Worm (Caenorhabditis elegans) whole organism, L2 larva: ENCODE measurements around the gene srh-170.
"Not testable (repeated sequence)": the region's sequence is repeated elsewhere in the genome, so short reads cannot be mapped to it uniquely, and the experiment has no call there.

Source experiments
- C34F6.9 ChIP-seq: fragments of 150-350 bp; optimal IDR thresholded peaks from 2 replicates; lab custom pipeline; 2014; ENCODE audit warnings: missing biosample characterization, missing genetic modification characterization
- alr-1 ChIP-seq: fragments of 150-350 bp; optimal IDR thresholded peaks from 2 replicates; lab custom pipeline; 2014; ENCODE audit warnings: missing biosample characterization, missing genetic modification characterization
- aly-2 ChIP-seq: fragments of 150-350 bp; optimal IDR thresholded peaks from 2 replicates; lab custom pipeline; 2014; ENCODE audit warnings: missing biosample characterization, missing genetic modification characterization
- ceh-16 ChIP-seq: fragments of 150-350 bp; optimal IDR thresholded peaks from 2 replicates; lab custom pipeline; 2014; ENCODE audit warnings: missing biosample characterization, missing genetic modification characterization
- ceh-82 ChIP-seq: fragments of 150-350 bp; optimal IDR thresholded peaks from 2 replicates; lab custom pipeline; 2014; ENCODE audit warnings: missing biosample characterization, missing genetic modification characterization
- crh-2 ChIP-seq: sonication (generic microtip); optimal IDR thresholded peaks from 2 replicates; lab custom pipeline; 2017; ENCODE audit warnings: missing biosample characterization, missing genetic modification characterization
- dmd-4 ChIP-seq: sonication (generic microtip); optimal IDR thresholded peaks from 2 replicates; lab custom pipeline; 2017; ENCODE audit warnings: missing biosample characterization, missing genetic modification characterization
- egl-27 ChIP-seq: sonication (generic microtip); optimal IDR thresholded peaks from 3 replicates; lab custom pipeline; 2017; ENCODE audit warnings: missing biosample characterization, missing genetic modification reagents, missing genetic modification characterization
- elt-1 ChIP-seq: fragments of 150-350 bp; optimal IDR thresholded peaks from 2 replicates; lab custom pipeline; 2014; ENCODE audit warnings: missing biosample characterization, missing genetic modification characterization
- elt-3 ChIP-seq: sonication (generic microtip); optimal IDR thresholded peaks from 2 replicates; lab custom pipeline; 2017; ENCODE audit warnings: missing biosample characterization, missing genetic modification characterization
- fos-1 ChIP-seq: fragments of 150-350 bp; optimal IDR thresholded peaks from 2 replicates; lab custom pipeline; 2014; ENCODE audit warnings: missing biosample characterization, missing genetic modification characterization
- gmeb-1 ChIP-seq: fragments of 150-350 bp; optimal IDR thresholded peaks from 2 replicates; lab custom pipeline; 2014; ENCODE audit warnings: missing biosample characterization, missing genetic modification characterization
- lin-11 ChIP-seq: fragments of 150-350 bp; sonication (generic microtip); optimal IDR thresholded peaks from 2 replicates; lab custom pipeline; 2014; ENCODE audit warnings: missing biosample characterization, missing genetic modification characterization, inconsistent platforms, mixed read lengths
- lin-13 ChIP-seq: fragments of 150-350 bp; optimal IDR thresholded peaks from 2 replicates; lab custom pipeline; 2014; ENCODE audit warnings: missing biosample characterization, missing genetic modification reagents, missing genetic modification characterization
- lin-39 ChIP-seq: fragments of 150-350 bp; optimal IDR thresholded peaks from 2 replicates; lab custom pipeline; 2014; ENCODE audit warnings: missing biosample characterization, missing genetic modification reagents, missing genetic modification characterization
- lsy-2 ChIP-seq, 2 experiments: fragments of 150-350 bp in 1 of 2; sonication (generic microtip) in 1 of 2; optimal IDR thresholded peaks; 2 replicates each; lab custom pipeline; 2014 to 2017; ENCODE audit warnings: missing biosample characterization in 2 of 2, missing genetic modification characterization in 2 of 2
- mab-5 ChIP-seq: fragments of 150-350 bp; optimal IDR thresholded peaks from 2 replicates; lab custom pipeline; 2014; ENCODE audit warnings: missing biosample characterization, missing genetic modification characterization
- mbf-1 ChIP-seq: sonication (generic microtip); optimal IDR thresholded peaks from 2 replicates; lab custom pipeline; 2017; ENCODE audit warnings: missing biosample characterization, missing genetic modification characterization
- mdl-1 ChIP-seq, 2 experiments: fragments of 150-350 bp in 1 of 2; sonication (generic microtip) in 1 of 2; optimal IDR thresholded peaks; 2 replicates each; lab custom pipeline; 2017; ENCODE audit warnings: missing biosample characterization in 2 of 2, missing genetic modification characterization in 2 of 2
- nhr-10 ChIP-seq: sonication (generic microtip); optimal IDR thresholded peaks from 2 replicates; lab custom pipeline; 2017; ENCODE audit warnings: missing biosample characterization, missing genetic modification characterization
- nhr-11 ChIP-seq: fragments of 150-350 bp; optimal IDR thresholded peaks from 2 replicates; lab custom pipeline; 2014; ENCODE audit warnings: missing biosample characterization, missing genetic modification characterization
- nhr-12 ChIP-seq: fragments of 150-350 bp; optimal IDR thresholded peaks from 2 replicates; lab custom pipeline; 2014; ENCODE audit warnings: missing biosample characterization, missing genetic modification characterization
- nhr-129 ChIP-seq: fragments of 150-350 bp; optimal IDR thresholded peaks from 2 replicates; lab custom pipeline; 2014; ENCODE audit warnings: missing biosample characterization, missing genetic modification characterization
- nhr-23 ChIP-seq: fragments of 150-350 bp; optimal IDR thresholded peaks from 2 replicates; lab custom pipeline; 2014; ENCODE audit warnings: missing biosample characterization, missing genetic modification reagents, missing genetic modification characterization
- nhr-6 ChIP-seq: fragments of 150-350 bp; optimal IDR thresholded peaks from 2 replicates; lab custom pipeline; 2014; ENCODE audit warnings: missing biosample characterization, missing genetic modification characterization
- nhr-77 ChIP-seq: fragments of 150-350 bp; optimal IDR thresholded peaks from 2 replicates; lab custom pipeline; 2014; ENCODE audit warnings: missing biosample characterization, missing genetic modification characterization
- sem-4 ChIP-seq: fragments of 150-350 bp; optimal IDR thresholded peaks from 2 replicates; lab custom pipeline; 2014; ENCODE audit warnings: missing biosample characterization, missing genetic modification reagents, missing genetic modification characterization
- skn-1 ChIP-seq: sonication (generic microtip); optimal IDR thresholded peaks from 2 replicates; lab custom pipeline; 2017; ENCODE audit warnings: missing biosample characterization, missing genetic modification characterization
- sma-3 ChIP-seq: sonication (generic microtip); optimal IDR thresholded peaks from 2 replicates; lab custom pipeline; 2016; ENCODE audit warnings: missing genetic modification reagents, missing genetic modification characterization, missing compliant biosample characterization
- sma-9 ChIP-seq, 2 experiments: fragments of 150-350 bp in 1 of 2; sonication (generic microtip) in 1 of 2; optimal IDR thresholded peaks; 2 replicates each; lab custom pipeline; 2014 to 2016; ENCODE audit warnings: missing genetic modification characterization in 2 of 2, mild to moderate bottlenecking in 1 of 2, missing biosample characterization in 1 of 2, missing compliant biosample characterization in 1 of 2, missing genetic modification reagents in 1 of 2, moderate library complexity in 1 of 2
- snpc-4 ChIP-seq: fragments of 150-350 bp; optimal IDR thresholded peaks from 2 replicates; lab custom pipeline; 2014; ENCODE audit warnings: missing biosample characterization, missing genetic modification characterization
- unc-39 ChIP-seq: fragments of 150-350 bp; optimal IDR thresholded peaks from 2 replicates; lab custom pipeline; 2014; ENCODE audit warnings: missing biosample characterization, missing genetic modification characterization
- unc-62 ChIP-seq: fragments of 150-350 bp; optimal IDR thresholded peaks from 2 replicates; lab custom pipeline; 2014; ENCODE audit warnings: missing biosample characterization, missing genetic modification reagents, missing genetic modification characterization
- ztf-1 ChIP-seq: fragments of 200-800 bp; sonication (Bioruptor generic); conservative IDR thresholded peaks from 2 replicates; pipeline ENCODE4 v1.3.6; 2022; ENCODE audit warnings: missing genetic modification characterization, missing compliant biosample characterization
- ztf-11 ChIP-seq: sonication (generic microtip); optimal IDR thresholded peaks from 2 replicates; lab custom pipeline; 2017; ENCODE audit warnings: missing biosample characterization, missing genetic modification characterization
- ztf-4 ChIP-seq: fragments of 150-350 bp; optimal IDR thresholded peaks from 2 replicates; lab custom pipeline; 2014; ENCODE audit warnings: missing biosample characterization, missing genetic modification characterization

Gene srh-170

DNA sequence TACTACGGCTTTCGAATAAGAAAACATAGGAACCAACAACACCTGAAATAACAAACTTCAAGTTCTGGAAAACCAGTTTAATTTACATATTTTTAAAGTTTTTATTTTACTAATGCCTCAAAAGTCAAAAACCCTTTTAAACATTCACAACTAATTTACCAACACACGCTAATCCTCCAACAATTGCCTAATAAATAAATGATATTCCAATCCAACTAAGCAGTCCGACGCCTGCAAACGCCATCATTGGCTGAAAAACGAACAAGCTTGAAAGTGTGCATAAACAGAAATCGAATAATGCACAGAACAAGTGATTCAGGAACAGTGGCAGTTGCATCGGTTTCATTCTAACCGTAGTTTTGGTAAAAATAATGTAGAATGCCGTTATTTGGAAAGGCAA lies 20.9 kb downstream of the srh-170 start:
- TF ChIP-seq lsy-2 (tag; optimal IDR thresholded peaks at IDR 0.05; lab: Kevin White, UChicago) (no peak), mbf-1 (tag; lab: Kevin White, UChicago) (no peak), C34F6.9 (tag; lab: Kevin White, UChicago) (no peak), ceh-82 (tag; lab: Kevin White, UChicago) (no peak), lin-13 (no peak), aly-2 (no peak), nhr-23 (tag; lab: Kevin White, UChicago) (no peak), ztf-11 (no peak)

DNA sequence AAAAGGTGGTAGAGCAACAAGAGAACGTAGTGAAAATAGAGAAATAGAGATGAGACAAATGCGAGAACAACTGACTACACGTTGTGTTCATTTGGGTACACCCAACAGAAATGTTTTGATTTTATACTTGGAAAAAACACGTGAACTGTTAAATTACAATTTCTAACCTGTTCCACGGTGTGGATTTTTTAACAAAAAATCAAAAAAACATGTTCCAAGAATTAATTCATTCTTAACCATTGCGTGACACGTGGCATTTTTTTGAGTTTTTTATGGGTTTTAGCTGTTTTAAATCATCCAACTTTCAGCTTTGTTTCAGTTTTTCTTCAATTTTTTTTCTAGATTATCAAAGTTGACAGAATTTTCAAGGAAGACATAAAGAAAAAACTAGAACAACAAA lies 27.3 kb downstream of the srh-170 start, which contains the start of gene ech-1.1:
ech-1.1 (minus strand) TSS at position 101 of the 400 bp plus-strand sequence.
- TF ChIP-seq elt-1 (tag; lab: Kevin White, UChicago); crh-2 (tag; lab: Kevin White, UChicago); aly-2: not testable (repeated sequence)

DNA sequence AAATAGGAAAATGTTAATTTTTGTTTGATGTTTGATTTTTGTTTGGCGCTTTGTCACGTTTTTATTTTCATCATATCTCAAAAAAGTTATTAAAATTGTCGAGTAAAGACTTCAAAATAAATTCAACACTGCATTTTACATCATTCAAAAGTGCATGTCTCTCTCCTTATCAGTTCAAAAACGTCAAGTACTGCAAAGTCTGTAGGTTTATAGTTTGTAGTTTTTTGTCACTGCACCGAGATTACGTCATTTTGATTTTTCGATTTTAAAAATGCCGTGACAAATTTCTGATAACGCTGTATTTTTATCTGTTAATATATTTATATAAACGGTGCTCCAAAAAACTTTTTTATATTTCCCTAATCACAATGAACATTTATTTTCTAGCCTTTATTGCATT lies 34.0 kb downstream of the srh-170 start, which contains the start of gene C29F3.7:
C29F3.7 (plus strand) TSS at position 254 of the 400 bp plus-strand sequence.
- TF ChIP-seq gmeb-1 (tag; lab: Kevin White, UChicago) (peak; percentile 44), aly-2 (no peak), fos-1 (peak; percentile 97), nhr-12 (tag; lab: Kevin White, UChicago) (no peak), nhr-6 (tag; lab: Kevin White, UChicago) (no peak), sma-9 (GFP tag; optimal IDR thresholded peaks at IDR 0.05; lab: Kevin White, UChicago) (peak; percentile 87), sma-9 (tag; optimal IDR thresholded peaks at IDR 0.05; lab: Kevin White, UChicago) (no peak)

DNA sequence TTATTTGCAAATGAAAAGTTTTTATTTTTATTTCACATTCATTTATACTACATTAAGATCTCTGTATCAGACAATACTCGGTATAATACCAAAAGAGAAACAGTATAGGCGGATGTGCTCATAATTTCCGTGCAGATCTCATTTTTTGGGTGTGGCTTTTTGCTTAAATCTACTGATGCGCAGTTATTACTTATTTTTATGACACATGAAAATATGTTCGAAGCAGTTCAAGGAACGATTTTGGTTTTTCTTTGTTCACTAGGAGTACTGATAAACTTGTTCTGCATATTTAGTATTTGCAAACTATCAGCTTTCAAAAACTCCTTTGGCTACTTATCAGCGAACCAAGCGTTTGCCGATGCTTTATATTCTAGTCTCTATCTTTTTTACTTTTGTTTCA lies 36.3 kb downstream of the srh-170 start, which contains the start of gene srx-58:
srx-58 (plus strand) TSS at position 301 of the 400 bp plus-strand sequence.
- no peak for TF ChIP-seq nhr-77 (tag; lab: Kevin White, UChicago)
- TF ChIP-seq C34F6.9 (tag; lab: Kevin White, UChicago) = no peak
- no peak for TF ChIP-seq lin-13
- TF ChIP-seq gmeb-1 (tag; lab: Kevin White, UChicago) = no peak
- no peak for TF ChIP-seq unc-39 (tag; lab: Kevin White, UChicago)
- no peak for TF ChIP-seq alr-1
- no peak for TF ChIP-seq elt-1 (tag; lab: Kevin White, UChicago)
- no peak for TF ChIP-seq ceh-82 (tag; lab: Kevin White, UChicago)
- no peak for TF ChIP-seq nhr-11 (tag; lab: Kevin White, UChicago)
- no peak for TF ChIP-seq fos-1
- no peak for TF ChIP-seq nhr-23 (tag; lab: Kevin White, UChicago)
- TF ChIP-seq ztf-1 (GFP tag; lab: Robert Waterston, UW) = no peak
- TF ChIP-seq egl-27 (tag; lab: Kevin White, UChicago) = no peak
- TF ChIP-seq mab-5 (tag; lab: Kevin White, UChicago) = no peak

DNA sequence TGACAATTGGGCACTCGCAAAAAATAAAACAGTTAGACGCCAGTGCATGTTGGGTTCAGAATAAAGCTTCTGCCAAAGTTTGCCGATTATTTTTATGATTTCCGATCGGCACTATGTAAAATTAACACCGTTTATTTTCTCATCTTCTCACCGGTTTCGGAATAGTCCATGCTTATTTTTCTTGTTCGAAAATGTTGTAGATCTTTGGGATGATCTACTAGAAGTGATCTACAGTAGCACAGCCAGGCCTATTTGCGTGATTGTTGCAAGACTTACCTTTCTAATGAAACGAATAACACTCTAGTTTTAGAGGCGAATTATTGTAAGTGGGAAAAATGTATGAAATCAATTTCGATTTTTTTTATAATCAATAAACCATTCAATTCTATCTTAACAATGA lies 38.1 kb downstream of the srh-170 start, which contains the start of gene clec-231:
clec-231 (minus strand) TSS at position 101 of the 400 bp plus-strand sequence.
- TF ChIP-seq lin-39 (tag; lab: Kevin White, UChicago) (no peak), nhr-6 (tag; lab: Kevin White, UChicago) (no peak), nhr-12 (tag; lab: Kevin White, UChicago) (no peak), ztf-4 (no peak), dmd-4 (tag; lab: Kevin White, UChicago) (no peak), snpc-4 (tag; lab: Kevin White, UChicago) (no peak), lsy-2 (tag; optimal IDR thresholded peaks at IDR 0.05; lab: Kevin White, UChicago) (no peak), elt-3 (tag; lab: Kevin White, UChicago) (no peak), ceh-16 (tag; lab: Kevin White, UChicago) (no peak), nhr-77 (tag; lab: Kevin White, UChicago) (no peak), C34F6.9 (tag; lab: Kevin White, UChicago) (no peak), gmeb-1 (tag; lab: Kevin White, UChicago) (no peak), nhr-10 (tag; lab: Kevin White, UChicago) (no peak), lin-11 (tag; lab: Kevin White, UChicago) (no peak)

- no peak for TF ChIP-seq C34F6.9 (tag; lab: Kevin White, UChicago)
- no peak for TF ChIP-seq elt-3 (tag; lab: Kevin White, UChicago)
- no peak for TF ChIP-seq nhr-11 (tag; lab: Kevin White, UChicago)
- no peak for TF ChIP-seq unc-39 (tag; lab: Kevin White, UChicago)
- TF ChIP-seq sem-4 (tag; lab: Kevin White, UChicago) = no peak
- no peak for TF ChIP-seq ztf-1 (GFP tag; lab: Robert Waterston, UW)
- TF ChIP-seq ceh-16 (tag; lab: Kevin White, UChicago) = no peak
- TF ChIP-seq skn-1 (tag; lab: Kevin White, UChicago) = no peak
- no peak for TF ChIP-seq mdl-1 (tag; optimal IDR thresholded peaks at IDR 0.05; lab: Kevin White, UChicago)
- TF ChIP-seq aly-2 = no peak
- no peak for TF ChIP-seq alr-1
- TF ChIP-seq nhr-129 (tag; lab: Kevin White, UChicago) = no peak
- no peak for TF ChIP-seq sma-3 (GFP tag; lab: Kevin White, UChicago)
- no peak for TF ChIP-seq unc-62
- TF ChIP-seq nhr-77 (tag; lab: Kevin White, UChicago) = no peak
- no peak for TF ChIP-seq fos-1
Measured at ce11 chrV:15349044-15349443, 39.6 kb downstream of the srh-170 start, which contains the start of gene clec-230. Gene clec-230, minus strand, starts transcription at chrV:15349144.
